Worm (Caenorhabditis elegans) whole organism, midembryonic: ENCODE measurements around the gene ZK546.19.

Experiments used
- cog-1 ChIP-seq: sonication (generic microtip); optimal IDR thresholded peaks from 2 replicates; lab custom pipeline; 2016; ENCODE audit warnings: missing genetic modification characterization, missing compliant biosample characterization
- flt-1 ChIP-seq: fragments of 200-800 bp; sonication (Bioruptor generic); IDR thresholded peaks from 2 replicates; pipeline ENCODE4 v1.3.6; 2022; ENCODE audit warnings: missing genetic modification characterization, missing compliant biosample characterization
- klf-2 ChIP-seq: fragments of 200-800 bp; sonication (Bioruptor generic); conservative IDR thresholded peaks from 2 replicates; pipeline ENCODE4 v1.3.6; 2022; ENCODE audit warnings: missing genetic modification reagents, missing genetic modification characterization, missing compliant biosample characterization
- ref-1 ChIP-seq: fragments of 200-800 bp; sonication (Bioruptor generic); conservative IDR thresholded peaks from 2 replicates; pipeline ENCODE4 v1.3.6; 2022; ENCODE audit warnings: missing genetic modification reagents, missing genetic modification characterization, missing compliant biosample characterization
- tab-1 ChIP-seq: fragments of 200-800 bp; sonication (Bioruptor generic); IDR thresholded peaks from 2 replicates; pipeline ENCODE4 v1.3.6; 2022; ENCODE audit warnings: missing genetic modification characterization, missing compliant biosample characterization
- ztf-29 ChIP-seq: fragments of 200-800 bp; sonication (Bioruptor generic); IDR thresholded peaks from 2 replicates; pipeline ENCODE4 v1.3.6; 2022; ENCODE audit warnings: missing genetic modification reagents, missing genetic modification characterization, missing compliant biosample characterization

DNA sequence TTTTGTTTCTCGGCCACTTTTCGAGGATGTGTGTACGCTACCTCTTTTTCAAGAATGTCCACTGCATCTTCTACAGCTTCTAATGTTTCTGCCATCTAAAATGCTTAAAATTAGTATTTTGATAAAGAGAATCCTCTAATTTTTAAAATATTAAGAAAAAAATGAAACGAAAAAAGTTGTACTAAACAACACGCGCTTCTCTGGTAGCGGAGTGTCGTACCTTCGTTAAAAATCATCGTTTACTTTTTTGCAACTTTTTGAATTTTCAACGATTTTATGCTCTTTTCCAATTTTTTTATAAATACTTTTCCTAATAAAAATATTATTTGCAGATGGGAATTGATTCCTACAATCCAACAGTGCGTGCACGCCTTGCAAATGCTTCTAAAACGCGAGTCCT lies 4.2 kb downstream of the ZK546.19 start, which contains the start of the genes gldi-11 and ZK546.2:
- TF ChIP-seq ztf-29 (GFP tag; lab: Robert Waterston, UW), result no peak
- TF ChIP-seq cog-1 (tag; lab: Kevin White, UChicago), result no peak
- TF ChIP-seq klf-2 (GFP tag; lab: Robert Waterston, UW), result no peak
- no peak for TF ChIP-seq tab-1 (GFP tag; lab: Robert Waterston, UW)
- no peak for TF ChIP-seq flt-1 (GFP tag; lab: Robert Waterston, UW)
- no peak for TF ChIP-seq ref-1 (GFP tag; lab: Robert Waterston, UW)
